Fruit fly (Drosophila melanogaster) whole organism, wandering third instar larva: ENCODE measurements around the gene CG11309.

Experiments
- CG32264 ChIP-seq: fragments of 200-800 bp; sonication (Bioruptor generic); optimal IDR thresholded peaks from 2 replicates; lab custom pipeline; 2016; ENCODE audit warnings: missing biosample characterization, missing genetic modification characterization
- GATAd ChIP-seq: sonication (Bioruptor generic); optimal IDR thresholded peaks from 2 replicates; lab custom pipeline; 2016; ENCODE audit warnings: missing biosample characterization, missing genetic modification characterization
- Hr78 ChIP-seq: fragments of >200 bp; optimal IDR thresholded peaks from 2 replicates; lab custom pipeline; 2017; ENCODE audit warnings: missing biosample characterization, missing genetic modification characterization
- Hr83 ChIP-seq: fragments of 200-300 bp; sonication (Bioruptor generic); optimal IDR thresholded peaks from 2 replicates; lab custom pipeline; 2016; ENCODE audit warnings: missing biosample characterization, mild to moderate bottlenecking, missing genetic modification characterization, moderate library complexity; ENCODE audit not compliant: poor library complexity, severe bottlenecking
- Jra ChIP-seq: sonication (Bioruptor generic); optimal IDR thresholded peaks from 2 replicates; lab custom pipeline; 2016; ENCODE audit warnings: missing biosample characterization, missing genetic modification characterization
- Mio ChIP-seq: sonication (Bioruptor generic); optimal IDR thresholded peaks from 2 replicates; lab custom pipeline; 2016; ENCODE audit warnings: missing biosample characterization, missing genetic modification characterization
- OdsH ChIP-seq: fragments of 200-800 bp; sonication (Bioruptor generic); optimal IDR thresholded peaks from 2 replicates; lab custom pipeline; 2016; ENCODE audit warnings: missing biosample characterization, mild to moderate bottlenecking, missing genetic modification characterization
- Rel ChIP-seq, 2 experiments: fragments of 200-800 bp; sonication (Bioruptor generic) in 1 of 2; optimal IDR thresholded peaks; 2 replicates in 1 of 2; 3 replicates in 1 of 2; lab custom pipeline; 2016 to 2019; ENCODE audit warnings: mild to moderate bottlenecking in 2 of 2, missing biosample characterization in 2 of 2, missing genetic modification characterization in 2 of 2, moderate library complexity in 1 of 2
- Sp1 ChIP-seq: fragments of 200-800 bp; sonication (Bioruptor generic); optimal IDR thresholded peaks from 3 replicates; lab custom pipeline; 2019; ENCODE audit warnings: missing biosample characterization, mild to moderate bottlenecking, missing genetic modification characterization, moderate library complexity
- fru ChIP-seq: fragments of 200-800 bp; sonication (Bioruptor generic); optimal IDR thresholded peaks from 3 replicates; lab custom pipeline; 2016; ENCODE audit warnings: missing biosample characterization, mild to moderate bottlenecking, missing genetic modification characterization
- psq ChIP-seq: fragments of 200-800 bp; sonication (Bioruptor generic); optimal IDR thresholded peaks from 3 replicates; lab custom pipeline; 2017; ENCODE audit warnings: missing biosample characterization, mild to moderate bottlenecking, missing genetic modification characterization, moderate library complexity
- sage ChIP-seq: fragments of 200-800 bp; sonication (Bioruptor generic); optimal IDR thresholded peaks from 2 replicates; lab custom pipeline; 2016; ENCODE audit warnings: missing biosample characterization, mild to moderate bottlenecking, missing genetic modification characterization

DNA sequence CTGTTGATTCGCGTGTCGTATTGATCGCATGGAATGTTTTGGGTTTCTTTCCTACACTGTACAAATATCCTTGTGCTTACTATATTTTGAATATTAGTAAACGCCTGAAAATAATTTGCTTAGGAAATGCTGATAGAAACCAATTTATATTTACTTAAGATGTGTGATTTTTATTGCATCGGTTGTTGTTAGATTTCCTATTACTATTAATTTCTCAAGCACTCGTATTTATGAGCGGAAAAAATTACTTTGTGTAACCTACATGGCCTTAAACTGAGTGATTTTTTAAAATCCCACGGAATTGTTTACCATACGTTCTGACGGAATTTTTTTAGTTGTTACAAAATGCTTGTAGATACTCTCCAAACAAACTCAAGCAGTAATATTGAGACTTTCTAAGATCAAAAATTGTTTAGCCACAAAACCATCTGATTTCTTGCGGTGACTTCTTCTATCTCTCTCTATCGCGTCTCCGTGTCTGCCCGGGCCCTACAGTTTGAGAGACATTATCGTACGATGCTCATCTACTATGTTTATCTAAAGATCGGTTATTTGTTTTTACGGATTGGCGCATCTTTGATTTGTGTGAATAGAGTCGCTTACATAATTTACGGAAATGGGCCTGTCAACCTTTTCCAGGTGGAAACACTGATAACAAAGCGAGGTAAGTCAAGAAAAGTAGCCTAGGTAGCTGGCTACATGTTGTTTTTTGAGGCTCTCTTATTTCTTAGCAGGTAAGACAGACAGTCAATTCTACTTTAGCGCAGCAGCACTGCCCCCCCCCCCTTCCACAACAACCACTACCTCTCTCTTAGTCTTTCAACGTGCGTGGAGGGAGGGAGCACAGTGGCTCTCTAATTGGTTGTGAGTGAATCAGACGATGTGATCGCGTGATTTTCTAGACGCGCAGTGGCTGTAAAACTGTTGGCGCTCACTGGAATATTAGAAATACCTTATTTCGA is 27.9 kb downstream of the CG11309 start:
- TF ChIP-seq Hr78 (GFP tag; lab: Kevin White, UChicago) (no peak), sage (no peak), GATAd (no peak), fru (GFP tag; lab: Kevin White, UChicago) (peak; percentile 60), Jra (GFP tag; lab: Kevin White, UChicago) (peak; percentile 37), Mio (no peak), CG32264 (GFP tag; lab: Kevin White, UChicago) (no peak), Sp1 (GFP tag; lab: Kevin White, UChicago) (peak; percentile 48), OdsH (GFP tag; lab: Kevin White, UChicago) (peak; percentile 57), Hr83 (GFP tag; lab: Kevin White, UChicago) (no peak), Rel (GFP tag; optimal IDR thresholded peaks at IDR 0.05; lab: Kevin White, UChicago) (no peak), Rel (tag; optimal IDR thresholded peaks at IDR 0.05; lab: Kevin White, UChicago) (no peak), psq (peak; percentile 30)
